Fruit fly (Drosophila melanogaster) whole organism, prepupa: ENCODE results near the gene CG42592.
A peak's percentile ranks its signal among the peaks of the same experiment; 100 is the strongest.

Experiments used
- CG10631 ChIP-seq: fragments of 200-800 bp; sonication (Bioruptor generic); optimal IDR thresholded peaks from 2 replicates; lab custom pipeline; 2016; ENCODE audit warnings: missing biosample characterization, missing genetic modification characterization
- CG4318 ChIP-seq: fragments of 200-800 bp; sonication (Bioruptor generic); optimal IDR thresholded peaks from 3 replicates; lab custom pipeline; 2017; ENCODE audit warnings: missing biosample characterization, mild to moderate bottlenecking, missing genetic modification characterization
- CG6276 ChIP-seq: fragments of 200-800 bp; sonication (Bioruptor generic); optimal IDR thresholded peaks from 2 replicates; lab custom pipeline; 2017; ENCODE audit warnings: missing biosample characterization, mild to moderate bottlenecking, missing genetic modification characterization
- CG7368 ChIP-seq: fragments of 200-800 bp; sonication (Bioruptor generic); optimal IDR thresholded peaks from 3 replicates; lab custom pipeline; 2016; ENCODE audit warnings: missing biosample characterization, missing genetic modification characterization
- CG8632 ChIP-seq: fragments of 200-800 bp; sonication (Bioruptor generic); optimal IDR thresholded peaks from 3 replicates; lab custom pipeline; 2016; ENCODE audit warnings: missing biosample characterization, missing genetic modification characterization
- Gug ChIP-seq: fragments of 200-800 bp; sonication (Bioruptor generic); IDR thresholded peaks from 2 replicates; pipeline ENCODE4 v1.3.6; 2022; ENCODE audit warnings: missing biosample characterization, missing genetic modification characterization
- Hr4 ChIP-seq: fragments of 200-800 bp; sonication (Bioruptor generic); optimal IDR thresholded peaks from 3 replicates; lab custom pipeline; 2016; ENCODE audit warnings: missing biosample characterization, missing genetic modification characterization
- Sox15 ChIP-seq: fragments of 200-800 bp; sonication (Bioruptor generic); optimal IDR thresholded peaks from 3 replicates; lab custom pipeline; 2016; ENCODE audit warnings: missing biosample characterization, missing genetic modification characterization
- dac ChIP-seq: fragments of 200-800 bp; sonication (Bioruptor generic); optimal IDR thresholded peaks from 2 replicates; lab custom pipeline; 2017; ENCODE audit warnings: missing biosample characterization, mild to moderate bottlenecking, missing genetic modification characterization
- eg ChIP-seq: fragments of 200-800 bp; sonication (Bioruptor generic); IDR thresholded peaks from 3 replicates; pipeline ENCODE4 v1.3.6; 2022; ENCODE audit warnings: missing biosample characterization, missing genetic modification characterization
- net ChIP-seq: fragments of 200-800 bp; sonication (Bioruptor generic); optimal IDR thresholded peaks from 3 replicates; lab custom pipeline; 2016; ENCODE audit warnings: missing biosample characterization, missing genetic modification characterization

The CG42592 gene

dm6 chr3R:29786016-29786996 is 49.8 kb downstream of the CG42592 start (continued):
- TF ChIP-seq CG8632 (no peak), Sox15 (GFP tag; lab: Kevin White, UChicago) (peak; percentile 20), eg (GFP tag; lab: Robert Waterston, UW) (peak; percentile 69), Hr4 (no peak), CG4318 (no peak), CG10631 (GFP tag; lab: Kevin White, UChicago) (no peak), CG6276 (GFP tag; lab: Kevin White, UChicago) (peak; percentile 46), CG7368 (peak; percentile 74), Gug (GFP tag; lab: Robert Waterston, UW) (peak; percentile 61), net (GFP tag; lab: Kevin White, UChicago) (peak; percentile 38), dac (GFP tag; lab: Kevin White, UChicago) (no peak)
- TF ChIP-seq, all 60 proteins: peak for 49
